Worm (Caenorhabditis elegans) whole organism, early embryonic: ENCODE results near the gene F56A8.8.

Experiments used
- B0310.2 ChIP-seq: sonication (generic microtip); optimal IDR thresholded peaks from 2 replicates; lab custom pipeline; 2016; ENCODE audit warnings: mild to moderate bottlenecking, missing genetic modification characterization, missing compliant biosample characterization
- F13C5.2 ChIP-seq: sonication (generic microtip); optimal IDR thresholded peaks from 2 replicates; lab custom pipeline; 2017; ENCODE audit warnings: mild to moderate bottlenecking, missing genetic modification characterization, inconsistent platforms, missing compliant biosample characterization
- aly-1 ChIP-seq: sonication (generic microtip); optimal IDR thresholded peaks from 2 replicates; lab custom pipeline; 2016; ENCODE audit warnings: missing genetic modification characterization, missing compliant biosample characterization
- ama-1 ChIP-seq: fragments of 150-350 bp; optimal IDR thresholded peaks from 2 replicates; lab custom pipeline; 2014
- ceh-13 ChIP-seq: fragments of 200-800 bp; sonication (Bioruptor generic); optimal IDR thresholded peaks from 2 replicates; lab custom pipeline; 2018; ENCODE audit warnings: mild to moderate bottlenecking, missing genetic modification characterization, missing compliant biosample characterization
- ceh-36 ChIP-seq: sonication (generic microtip); optimal IDR thresholded peaks from 2 replicates; lab custom pipeline; 2016; ENCODE audit warnings: missing genetic modification characterization, inconsistent platforms, missing compliant biosample characterization
- ets-7 ChIP-seq: sonication (generic microtip); optimal IDR thresholded peaks from 2 replicates; lab custom pipeline; 2016; ENCODE audit warnings: missing genotype, missing genetic modification characterization, missing compliant biosample characterization
- flt-1 ChIP-seq: fragments of 200-800 bp; sonication (Bioruptor generic); IDR thresholded peaks from 2 replicates; pipeline ENCODE4 v1.3.6; 2022; ENCODE audit warnings: missing genetic modification characterization, missing compliant biosample characterization
- hmbx-1 ChIP-seq: sonication (generic microtip); optimal IDR thresholded peaks from 2 replicates; lab custom pipeline; 2016; ENCODE audit warnings: mild to moderate bottlenecking, missing genetic modification characterization, missing compliant biosample characterization
- hmg-4 ChIP-seq: fragments of 200-800 bp; sonication (Bioruptor generic); optimal IDR thresholded peaks from 2 replicates; lab custom pipeline; 2018; ENCODE audit warnings: mild to moderate bottlenecking, missing genetic modification characterization, missing compliant biosample characterization
- hnd-1 ChIP-seq: sonication (generic microtip); optimal IDR thresholded peaks from 2 replicates; lab custom pipeline; 2016; ENCODE audit warnings: missing genetic modification characterization, missing compliant biosample characterization
- pes-1 ChIP-seq: fragments of 200-800 bp; sonication (Bioruptor generic); IDR thresholded peaks from 2 replicates; pipeline ENCODE4 v1.3.6; 2022; ENCODE audit warnings: missing genetic modification reagents, missing genetic modification characterization, missing compliant biosample characterization
- scrt-1 ChIP-seq: fragments of 200-800 bp; sonication (Bioruptor generic); IDR thresholded peaks from 2 replicates; pipeline ENCODE4 v1.3.6; 2022; ENCODE audit warnings: missing genetic modification characterization, missing compliant biosample characterization
- sea-1 ChIP-seq: fragments of 200-800 bp; sonication (Bioruptor generic); conservative IDR thresholded peaks from 2 replicates; pipeline ENCODE4 v1.3.6; 2022; ENCODE audit warnings: missing genetic modification characterization, missing compliant biosample characterization
- tbx-11 ChIP-seq: fragments of 200-800 bp; sonication (Bioruptor generic); IDR thresholded peaks from 2 replicates; pipeline ENCODE4 v1.3.6; 2022; ENCODE audit warnings: missing genetic modification characterization, missing compliant biosample characterization
- tbx-37 ChIP-seq: fragments of 200-800 bp; sonication (Bioruptor generic); conservative IDR thresholded peaks from 2 replicates; pipeline ENCODE4 v1.3.6; 2022; ENCODE audit warnings: missing genetic modification reagents, missing genetic modification characterization, missing compliant biosample characterization
- tra-4 ChIP-seq: sonication (generic microtip); optimal IDR thresholded peaks from 2 replicates; lab custom pipeline; 2017; ENCODE audit warnings: missing genetic modification characterization, missing compliant biosample characterization

The F56A8.8 gene

DNA sequence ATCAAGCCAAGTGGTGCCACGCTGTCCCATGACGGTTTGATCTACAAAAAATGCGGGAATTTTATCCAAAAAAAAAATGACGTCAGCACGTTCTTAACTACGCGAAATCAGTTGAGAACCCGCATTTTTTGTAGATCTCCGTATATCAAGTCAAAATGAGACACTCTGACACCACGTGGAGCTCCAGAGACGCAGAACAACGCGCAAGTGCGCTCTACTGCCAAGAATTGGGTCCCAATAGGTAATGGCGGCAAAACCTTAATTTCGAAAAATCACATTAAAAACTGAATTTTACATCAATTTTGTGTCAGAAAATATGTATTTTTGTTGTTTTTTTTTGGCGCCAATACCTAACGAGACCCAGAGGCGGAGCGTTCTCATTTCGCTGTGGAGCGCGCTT is 31.4 kb downstream of the F56A8.8 start:
- no peak for TF ChIP-seq tbx-11 (GFP tag; lab: Robert Waterston, UW)
- TF ChIP-seq tra-4, result no peak
- TF ChIP-seq ceh-36 (tag; lab: Kevin White, UChicago), result no peak
- no peak for TF ChIP-seq B0310.2 (tag; lab: Kevin White, UChicago)
- TF ChIP-seq hnd-1 (tag; lab: Kevin White, UChicago), result no peak
- no peak for TF ChIP-seq sea-1 (GFP tag; lab: Robert Waterston, UW)
- TF ChIP-seq ama-1 (lab: Kevin White, UChicago), result no peak
- TF ChIP-seq tbx-37 (GFP tag; lab: Robert Waterston, UW), result no peak
- TF ChIP-seq hmg-4 (GFP tag; lab: Kevin White, UChicago), result no peak
- TF ChIP-seq hmbx-1 (tag; lab: Kevin White, UChicago), result no peak
- TF ChIP-seq pes-1 (GFP tag; lab: Robert Waterston, UW), result no peak
- no peak for TF ChIP-seq flt-1
- no peak for TF ChIP-seq aly-1 (tag; lab: Kevin White, UChicago)
- no peak for TF ChIP-seq ceh-13 (GFP tag; lab: Kevin White, UChicago)

DNA sequence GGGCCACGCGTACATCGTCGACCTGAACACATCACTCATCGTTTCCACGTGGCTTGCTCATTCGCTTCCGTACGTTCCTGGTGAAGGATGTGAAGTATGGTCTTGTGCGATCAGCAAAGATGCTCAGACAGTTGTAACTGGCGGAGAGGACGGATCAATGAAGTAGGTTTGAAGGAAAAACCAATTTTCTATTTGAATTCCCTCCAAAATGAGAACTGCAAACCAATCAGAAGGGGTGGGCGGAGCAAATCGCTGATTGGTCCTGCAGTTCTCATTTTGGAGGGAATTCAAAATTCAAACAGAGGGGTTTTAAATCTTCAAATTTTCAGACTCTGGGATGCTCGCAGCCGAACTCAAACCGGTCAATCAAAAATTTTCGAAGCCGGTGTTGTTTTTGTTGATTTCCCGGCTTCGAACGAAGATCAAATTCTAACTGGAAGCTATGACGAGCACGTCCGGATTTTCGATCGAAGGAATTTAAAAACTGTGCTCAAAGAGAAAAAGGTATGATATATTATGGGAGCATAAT is 31.9 kb downstream of the F56A8.8 start:
- no peak for TF ChIP-seq tbx-11 (GFP tag; lab: Robert Waterston, UW)
- TF ChIP-seq sea-1 (GFP tag; lab: Robert Waterston, UW), result no peak
- TF ChIP-seq hmg-4 (GFP tag; lab: Kevin White, UChicago), result no peak
- TF ChIP-seq tbx-37 (GFP tag; lab: Robert Waterston, UW), result no peak
- no peak for TF ChIP-seq ama-1 (lab: Kevin White, UChicago)
- TF ChIP-seq ceh-36 (tag; lab: Kevin White, UChicago), result no peak
- TF ChIP-seq aly-1 (tag; lab: Kevin White, UChicago), result no peak
- no peak for TF ChIP-seq ets-7 (tag; lab: Kevin White, UChicago)
- no peak for TF ChIP-seq tra-4
- TF ChIP-seq ceh-13 (GFP tag; lab: Kevin White, UChicago), result no peak
- TF ChIP-seq hnd-1 (tag; lab: Kevin White, UChicago), result no peak
- no peak for TF ChIP-seq flt-1
- TF ChIP-seq B0310.2 (tag; lab: Kevin White, UChicago), result no peak
- TF ChIP-seq scrt-1 (GFP tag; lab: Robert Waterston, UW), result no peak
- TF ChIP-seq hmbx-1 (tag; lab: Kevin White, UChicago), result no peak
- TF ChIP-seq F13C5.2 (tag; lab: Kevin White, UChicago), result no peak
- no peak for TF ChIP-seq pes-1 (GFP tag; lab: Robert Waterston, UW)

DNA sequence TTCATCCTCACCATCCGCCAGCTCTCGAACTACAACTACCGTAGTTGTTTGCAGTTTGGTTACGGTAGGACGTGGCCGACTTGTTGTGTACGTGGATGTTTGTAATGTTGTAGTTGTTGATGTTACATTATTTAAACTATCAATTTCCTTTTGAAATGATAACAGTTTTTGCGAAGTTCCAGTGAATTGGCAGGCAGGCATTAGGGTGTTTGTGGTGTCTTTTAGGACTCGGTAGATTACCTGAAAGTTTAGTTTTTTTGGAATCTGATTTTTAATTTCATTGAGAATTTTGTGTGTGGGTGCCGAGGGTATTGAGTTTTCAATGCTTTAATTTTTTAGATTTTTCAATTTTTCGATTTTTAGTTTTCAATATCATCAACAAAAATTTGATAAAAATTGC is 37.1 kb downstream of the F56A8.8 start, which contains the start of gene F53A2.11:
Gene F53A2.11 (minus strand): TSS at position 101 of the 400 bp plus-strand sequence.
- TF ChIP-seq ceh-13 (GFP tag; lab: Kevin White, UChicago) (no peak), hnd-1 (tag; lab: Kevin White, UChicago) (no peak), B0310.2 (tag; lab: Kevin White, UChicago) (no peak), ceh-36 (tag; lab: Kevin White, UChicago) (no peak), tbx-11 (GFP tag; lab: Robert Waterston, UW) (no peak), flt-1 (no peak), tbx-37 (GFP tag; lab: Robert Waterston, UW) (no peak), tra-4 (no peak), ama-1 (lab: Kevin White, UChicago) (no peak), aly-1 (tag; lab: Kevin White, UChicago) (no peak), hmg-4 (GFP tag; lab: Kevin White, UChicago) (no peak), sea-1 (GFP tag; lab: Robert Waterston, UW) (no peak), hmbx-1 (tag; lab: Kevin White, UChicago) (no peak), ets-7 (tag; lab: Kevin White, UChicago) (no peak), scrt-1 (GFP tag; lab: Robert Waterston, UW) (no peak), F13C5.2 (tag; lab: Kevin White, UChicago) (no peak), pes-1 (GFP tag; lab: Robert Waterston, UW) (no peak)

DNA sequence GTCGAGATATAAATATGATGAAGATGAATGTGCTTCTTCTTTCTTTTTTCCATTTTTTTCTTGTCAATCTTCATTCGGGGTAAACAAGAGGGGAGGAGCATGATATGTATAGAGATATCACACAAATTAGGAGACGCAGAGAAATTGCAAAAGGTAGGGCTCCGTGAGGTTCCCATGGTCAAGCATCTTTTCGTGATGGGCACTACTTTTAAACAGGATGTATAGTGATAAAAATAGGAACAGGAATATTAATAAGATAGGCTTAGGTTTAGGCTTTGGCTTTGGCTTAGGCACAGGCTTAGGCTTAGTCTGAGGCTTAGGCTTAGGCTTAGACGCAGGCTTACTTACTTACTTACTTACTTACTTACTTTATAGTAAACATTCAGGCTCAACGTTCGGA is 39.2 kb downstream of the F56A8.8 start, which contains the start of gene F53A2.1:
Gene F53A2.1 (minus strand): TSS at position 101 of the 400 bp plus-strand sequence.
- TF ChIP-seq ceh-13 (GFP tag; lab: Kevin White, UChicago), result no peak

DNA sequence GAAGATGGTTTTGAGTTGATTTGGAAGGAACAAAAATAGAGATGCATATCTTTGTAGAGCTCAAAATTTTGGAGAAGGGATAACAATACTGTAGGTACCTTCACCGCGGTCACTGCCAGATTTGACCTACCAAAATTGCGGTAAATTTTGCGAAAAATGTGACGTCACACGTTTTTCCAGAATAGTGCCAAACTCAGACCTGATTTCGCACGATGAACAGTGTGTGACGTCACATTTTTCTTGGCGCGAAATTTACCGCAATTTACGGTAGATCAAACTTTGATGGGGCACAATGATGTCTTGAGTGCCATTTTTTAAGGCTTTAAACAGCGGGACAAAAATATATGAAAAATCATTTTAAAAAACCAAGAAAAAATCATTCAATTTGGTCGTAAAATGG is 43.4 kb downstream of the F56A8.8 start:
- TF ChIP-seq B0310.2 (tag; lab: Kevin White, UChicago), result no peak
- TF ChIP-seq ceh-13 (GFP tag; lab: Kevin White, UChicago), result no peak
- no peak for TF ChIP-seq aly-1 (tag; lab: Kevin White, UChicago)

DNA sequence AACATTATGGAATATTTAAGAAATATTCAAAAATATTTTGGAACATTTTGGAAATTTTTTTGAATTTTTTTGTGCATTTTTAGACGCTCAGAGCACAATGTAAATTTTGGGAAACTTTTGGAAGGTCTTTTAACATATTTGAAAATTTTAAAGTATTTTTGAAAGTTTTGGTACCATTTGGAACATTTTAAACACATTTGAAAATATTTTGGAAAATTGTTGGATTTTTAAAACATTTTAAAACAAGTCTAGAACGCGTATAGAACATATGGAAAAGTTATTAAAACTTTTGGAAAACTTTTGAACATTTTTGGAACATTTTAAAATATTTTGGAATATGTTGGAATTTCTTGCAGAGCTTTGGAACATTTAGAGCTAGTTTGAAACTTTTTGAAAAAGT is 48.2 kb downstream of the F56A8.8 start, which contains the start of gene sdz-20:
Gene sdz-20 (plus strand): TSS at position 301 of the 400 bp plus-strand sequence.
- TF ChIP-seq hmbx-1 (tag; lab: Kevin White, UChicago), result no peak
- TF ChIP-seq F13C5.2 (tag; lab: Kevin White, UChicago), result no peak
- no peak for TF ChIP-seq hmg-4 (GFP tag; lab: Kevin White, UChicago)
- no peak for TF ChIP-seq aly-1 (tag; lab: Kevin White, UChicago)
- no peak for TF ChIP-seq ama-1 (lab: Kevin White, UChicago)
- TF ChIP-seq hnd-1 (tag; lab: Kevin White, UChicago), result no peak
- TF ChIP-seq ceh-36 (tag; lab: Kevin White, UChicago), result no peak
- no peak for TF ChIP-seq pes-1 (GFP tag; lab: Robert Waterston, UW)
